Fruit fly (Drosophila melanogaster) whole organism, wandering third instar larva: ENCODE measurements around the gene Pex7.

Experiments
- Dfd ChIP-seq: fragments of >200 bp; optimal IDR thresholded peaks from 2 replicates; lab custom pipeline; 2017; ENCODE audit warnings: missing biosample characterization, missing genetic modification characterization
- HLH106 ChIP-seq: fragments of 200-800 bp; optimal IDR thresholded peaks from 3 replicates; lab custom pipeline; 2019; ENCODE audit warnings: missing biosample characterization, mild to moderate bottlenecking, missing genetic modification characterization, moderate library complexity
- Hnf4 ChIP-seq: fragments of 200-800 bp; sonication (Bioruptor generic); optimal IDR thresholded peaks from 2 replicates; lab custom pipeline; 2016; ENCODE audit warnings: missing biosample characterization, mild to moderate bottlenecking, missing genetic modification characterization
- Jra ChIP-seq: sonication (Bioruptor generic); optimal IDR thresholded peaks from 2 replicates; lab custom pipeline; 2016; ENCODE audit warnings: missing biosample characterization, missing genetic modification characterization
- dl ChIP-seq, 2 experiments: fragments of 175-275, 200-275 bp in 1 of 2; fragments of 200-275 bp in 1 of 2; sonication (Bioruptor generic); optimal IDR thresholded peaks; lab custom pipeline; 2018; ENCODE audit warnings: mild to moderate bottlenecking in 2 of 2, missing biosample characterization in 2 of 2, missing genetic modification characterization in 2 of 2, moderate library complexity in 2 of 2; ENCODE audit not compliant: partially characterized antibody in 2 of 2, insufficient read depth in 1 of 2
- psq ChIP-seq: fragments of 200-800 bp; sonication (Bioruptor generic); optimal IDR thresholded peaks from 3 replicates; lab custom pipeline; 2017; ENCODE audit warnings: missing biosample characterization, mild to moderate bottlenecking, missing genetic modification characterization, moderate library complexity
- rgr ChIP-seq: fragments of 200-800 bp; sonication (Bioruptor generic); optimal IDR thresholded peaks from 3 replicates; lab custom pipeline; 2016; ENCODE audit warnings: missing biosample characterization, mild to moderate bottlenecking, missing genetic modification characterization
- tai ChIP-seq: sonication (Bioruptor generic); optimal IDR thresholded peaks from 2 replicates; lab custom pipeline; 2016; ENCODE audit warnings: missing biosample characterization, missing genetic modification characterization
- woc ChIP-seq: sonication (Bioruptor generic); optimal IDR thresholded peaks from 2 replicates; lab custom pipeline; 2016; ENCODE audit warnings: missing biosample characterization, mild to moderate bottlenecking, missing genetic modification characterization

DNA sequence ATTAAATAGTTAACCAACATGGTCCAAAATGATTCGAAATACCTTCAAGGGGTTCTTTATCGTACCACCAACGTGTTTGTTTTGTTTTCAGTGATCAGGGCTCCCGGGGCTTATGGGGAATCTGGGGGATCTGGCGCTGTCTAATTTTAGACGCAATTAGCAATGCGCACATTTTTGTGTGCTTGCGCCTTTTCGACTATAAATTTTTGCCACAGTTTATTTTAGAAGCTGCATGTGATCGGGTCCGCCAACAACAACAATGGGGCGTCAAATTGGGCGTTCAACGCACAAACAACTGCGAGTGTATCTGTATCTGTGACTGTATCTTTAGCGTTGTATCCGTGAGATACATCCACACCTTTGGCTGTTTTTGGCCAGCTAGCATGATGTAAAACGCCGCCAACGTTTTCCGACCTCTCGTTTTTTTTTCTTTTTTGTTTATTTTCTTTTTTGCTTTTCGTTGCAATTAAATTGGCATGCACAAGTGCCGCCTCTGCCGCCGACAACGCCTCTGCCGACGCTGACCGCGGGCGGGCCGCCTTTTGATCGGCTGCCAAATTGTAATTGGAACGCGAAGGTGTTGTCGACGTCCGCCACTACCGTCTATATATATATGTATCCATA lies 26.5 kb downstream of the Pex7 start:
- no peak for TF ChIP-seq Dfd (GFP tag; lab: Kevin White, UChicago)
- no peak for TF ChIP-seq woc
- no peak for TF ChIP-seq Jra
- no peak for TF ChIP-seq tai (GFP tag; lab: Kevin White, UChicago)
- TF ChIP-seq psq: no peak
- TF ChIP-seq Hnf4 (GFP tag; lab: Kevin White, UChicago): no peak
- TF ChIP-seq HLH106: no peak
- no peak for TF ChIP-seq dl (GFP tag; optimal IDR thresholded peaks at IDR 0.05; lab: Kevin White, UChicago; ENCODE audit: insufficient read depth in 1 of 2, partially characterized antibody in 2 of 2)
- TF ChIP-seq rgr (GFP tag; lab: Kevin White, UChicago): no peak
